Worm (Caenorhabditis elegans) whole organism, L4 larva: ENCODE results near the gene T05A8.11.

ENCODE experiments used
- aly-2 ChIP-seq: sonication (generic microtip); optimal IDR thresholded peaks from 2 replicates; lab custom pipeline; 2018; ENCODE audit warnings: missing biosample characterization, missing genetic modification characterization
- ceh-62 ChIP-seq: sonication (generic microtip); optimal IDR thresholded peaks from 2 replicates; lab custom pipeline; 2017; ENCODE audit warnings: missing biosample characterization, missing genetic modification characterization
- daf-12 ChIP-seq: fragments of 150-350 bp; optimal IDR thresholded peaks from 2 replicates; lab custom pipeline; 2014; ENCODE audit warnings: missing biosample characterization, missing genetic modification reagents, missing genetic modification characterization
- dpl-1 ChIP-seq: fragments of 150-350 bp; optimal IDR thresholded peaks from 2 replicates; lab custom pipeline; 2014; ENCODE audit warnings: missing biosample characterization, missing genetic modification reagents, missing genetic modification characterization
- lsy-2 ChIP-seq, 2 experiments: fragments of 150-350 bp in 1 of 2; sonication (generic microtip) in 1 of 2; optimal IDR thresholded peaks; 2 replicates each; lab custom pipeline; 2014 to 2017; ENCODE audit warnings: missing biosample characterization in 2 of 2, missing genetic modification characterization in 2 of 2
- nhr-10 ChIP-seq: fragments of 150-350 bp; optimal IDR thresholded peaks from 2 replicates; lab custom pipeline; 2014; ENCODE audit warnings: missing biosample characterization, missing genetic modification characterization
- nhr-77 ChIP-seq: fragments of 150-350 bp; optimal IDR thresholded peaks from 2 replicates; lab custom pipeline; 2014; ENCODE audit warnings: missing biosample characterization, missing genetic modification characterization
- unc-62 ChIP-seq, 3 experiments: fragments of 150-350 bp in 1 of 3; sonication (generic microtip); optimal IDR thresholded peaks in 2 of 3; peaks in 1 of 3; 1 replicate in 1 of 3; 2 replicates in 2 of 3; lab custom pipeline; 2014 to 2017; ENCODE audit warnings: missing biosample characterization in 3 of 3, missing genetic modification characterization in 3 of 3, missing genetic modification reagents in 3 of 3, missing genotype in 1 of 3

DNA sequence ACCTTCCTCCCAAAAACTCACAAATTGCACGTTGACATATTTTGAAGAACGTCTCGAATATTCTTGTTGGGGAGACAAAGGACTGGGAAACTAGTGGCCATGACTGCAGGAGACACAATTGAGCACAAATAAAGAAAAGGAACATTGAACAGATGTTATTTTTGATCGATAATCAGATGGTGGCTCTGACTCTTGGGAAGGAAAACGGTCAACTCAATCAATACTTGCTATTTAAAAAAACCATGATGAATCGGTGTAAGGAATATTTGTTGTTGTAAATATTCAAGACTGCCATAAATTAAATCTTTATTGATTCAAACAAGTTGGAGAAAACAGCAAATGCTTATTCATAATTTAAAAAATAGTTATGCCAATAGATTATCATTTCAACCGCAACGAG lies 45.3 kb upstream of the T05A8.11 start, which contains the start of gene fbxb-105:
- TF ChIP-seq unc-62 (GFP tag; optimal IDR thresholded peaks at IDR 0.05 in 1 of 2; lab: Kevin White, UChicago) (no peak), unc-62 (tag; optimal IDR thresholded peaks at IDR 0.05; lab: Kevin White, UChicago) (no peak), nhr-77 (tag; lab: Kevin White, UChicago) (no peak), aly-2 (tag; lab: Kevin White, UChicago) (no peak), lsy-2 (tag; optimal IDR thresholded peaks at IDR 0.05; lab: Kevin White, UChicago) (no peak), nhr-10 (tag; lab: Kevin White, UChicago) (no peak), dpl-1 (GFP tag; lab: Kevin White, UChicago) (no peak), ceh-62 (tag; lab: Kevin White, UChicago) (no peak), daf-12 (tag; lab: Kevin White, UChicago) (no peak)
